Worm (Caenorhabditis elegans): ENCODE measurements around the gene ufm-1.

Gene ufm-1

DNA sequence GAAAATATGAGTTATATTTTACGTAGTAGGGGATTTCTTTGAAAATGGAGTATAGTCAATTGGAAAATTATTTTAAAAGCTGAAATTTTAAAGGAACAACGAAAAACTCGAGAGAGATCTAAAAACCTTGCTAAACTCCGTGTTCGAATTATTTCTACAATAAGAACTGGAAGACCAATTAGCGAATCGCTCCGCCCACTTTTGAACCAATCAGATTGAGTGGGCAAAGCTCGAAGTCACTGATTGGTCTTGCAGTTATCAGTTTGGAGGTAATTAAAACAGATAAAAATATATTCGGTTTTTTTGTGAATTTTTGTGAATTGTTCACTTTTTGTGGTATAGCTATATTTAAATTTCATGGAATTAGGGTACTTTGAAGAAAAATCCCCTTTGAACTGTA, 35.5 kb upstream of the ufm-1 start:
- TF ChIP-seq ztf-23 (GFP tag; IDR thresholded peaks at IDR 0.05), result no peak
- TF ChIP-seq flt-1 (GFP tag; IDR thresholded peaks at IDR 0.05), result no peak
- no peak for TF ChIP-seq T22C8.4 (GFP tag; IDR thresholded peaks at IDR 0.05)
- TF ChIP-seq ztf-29 (GFP tag; IDR thresholded peaks at IDR 0.05), result no peak
- no peak for TF ChIP-seq cog-1 (tag; optimal IDR thresholded peaks at IDR 0.05)
- TF ChIP-seq ref-1 (GFP tag; conservative IDR thresholded peaks at IDR 0.05), result no peak
- no peak for TF ChIP-seq klf-2 (GFP tag; conservative IDR thresholded peaks at IDR 0.05)
- no peak for TF ChIP-seq tab-1 (GFP tag; IDR thresholded peaks at IDR 0.05)
- TF ChIP-seq med-1 (GFP tag; optimal IDR thresholded peaks at IDR 0.05; ENCODE audit: insufficient read depth), result no peak

DNA sequence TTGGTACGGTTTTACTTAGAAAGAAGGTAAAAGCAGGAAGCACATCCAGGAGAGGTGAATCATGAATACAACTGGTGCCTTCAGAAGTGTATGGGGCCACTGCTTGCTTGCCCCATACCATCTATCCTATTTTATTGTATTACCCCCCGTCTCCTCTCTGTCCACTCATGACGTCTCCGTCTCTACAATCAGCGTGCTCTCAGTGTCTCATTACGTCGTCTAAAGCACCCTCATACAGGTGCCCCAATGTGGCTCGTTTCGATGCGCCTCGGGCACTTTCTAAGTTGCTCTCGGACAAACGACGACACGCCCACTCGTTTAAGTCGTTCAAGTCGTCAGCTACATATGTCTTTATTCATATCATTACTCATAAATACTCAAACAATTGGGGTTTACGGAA, 34.7 kb upstream of the ufm-1 start:
- no peak for TF ChIP-seq med-1 (GFP tag; optimal IDR thresholded peaks at IDR 0.05; ENCODE audit: insufficient read depth)
- peak; percentile 56; the same call in 1 of the 2 replicates for TF ChIP-seq flt-1 (GFP tag; IDR thresholded peaks at IDR 0.05)

DNA sequence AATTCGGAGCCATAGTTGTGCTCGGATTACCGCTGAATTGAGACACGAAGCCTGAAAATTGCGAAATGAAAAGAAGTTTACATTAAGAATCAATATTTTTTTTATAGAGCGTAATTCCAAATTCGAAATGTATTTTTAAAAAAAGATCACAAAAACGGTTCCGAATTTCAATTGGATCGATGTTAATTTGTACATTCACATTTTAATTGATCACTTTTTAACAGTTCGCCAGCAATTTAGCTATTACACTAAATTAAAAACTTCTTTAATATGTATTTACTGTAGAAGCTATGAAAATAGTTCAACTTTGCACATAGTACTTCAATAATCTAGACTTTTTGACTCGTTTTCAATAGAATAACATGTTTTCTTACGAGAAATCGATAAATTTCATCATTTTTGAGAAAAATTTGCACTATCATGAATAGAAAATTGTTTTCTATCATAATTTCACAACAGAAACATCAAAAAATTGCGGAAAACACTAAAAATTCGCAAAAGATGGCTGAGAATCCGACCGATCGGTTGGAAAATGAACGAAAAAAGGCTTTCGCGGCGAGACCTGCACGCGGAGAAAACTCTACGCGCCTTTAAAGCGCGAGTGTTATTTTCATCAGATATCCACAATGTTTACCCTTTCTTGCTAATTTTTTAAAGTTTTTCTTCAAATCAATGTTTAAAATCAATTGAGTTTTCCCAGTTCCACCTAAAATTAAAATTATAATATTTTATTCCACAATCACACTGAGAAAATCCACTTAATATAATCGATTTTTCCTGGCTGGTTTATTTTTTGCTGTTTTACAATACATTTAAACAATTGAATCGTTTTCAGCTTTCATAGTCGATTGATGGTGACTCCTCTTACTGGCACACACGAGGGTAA, 30.0 kb upstream of the ufm-1 start, which contains the start of the genes egl-45 and kcmf-1:
Gene egl-45, minus strand, starts transcription at position 51 of the 886 bp plus-strand sequence.
Gene kcmf-1, plus strand, starts transcription at position 836 of the 886 bp plus-strand sequence.
- TF ChIP-seq tab-1 (GFP tag; IDR thresholded peaks at IDR 0.05), result no peak

DNA sequence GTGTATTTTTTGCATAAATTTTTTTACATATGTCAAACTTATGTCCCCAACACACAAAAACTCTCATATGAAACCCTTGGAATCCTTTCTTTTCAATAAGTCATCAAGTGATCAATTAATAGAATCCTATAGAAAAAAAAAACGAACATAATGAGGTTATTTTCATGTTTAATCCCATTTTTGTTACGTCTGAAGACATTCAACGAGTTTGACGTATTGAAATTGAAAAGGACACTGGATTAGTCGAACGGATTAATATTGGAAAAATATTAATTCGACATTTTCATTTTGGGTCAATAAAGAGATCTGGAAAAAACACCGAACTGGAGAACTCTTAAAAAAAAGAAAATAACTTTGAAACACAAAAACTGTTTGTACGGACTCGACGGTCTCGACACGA, 26.3 kb upstream of the ufm-1 start:
- TF ChIP-seq cog-1 (tag; optimal IDR thresholded peaks at IDR 0.05) (no peak), ref-1 (GFP tag; conservative IDR thresholded peaks at IDR 0.05) (no peak), klf-2 (GFP tag; conservative IDR thresholded peaks at IDR 0.05) (no peak), flt-1 (GFP tag; IDR thresholded peaks at IDR 0.05) (no peak), tab-1 (GFP tag; IDR thresholded peaks at IDR 0.05) (no peak)

DNA sequence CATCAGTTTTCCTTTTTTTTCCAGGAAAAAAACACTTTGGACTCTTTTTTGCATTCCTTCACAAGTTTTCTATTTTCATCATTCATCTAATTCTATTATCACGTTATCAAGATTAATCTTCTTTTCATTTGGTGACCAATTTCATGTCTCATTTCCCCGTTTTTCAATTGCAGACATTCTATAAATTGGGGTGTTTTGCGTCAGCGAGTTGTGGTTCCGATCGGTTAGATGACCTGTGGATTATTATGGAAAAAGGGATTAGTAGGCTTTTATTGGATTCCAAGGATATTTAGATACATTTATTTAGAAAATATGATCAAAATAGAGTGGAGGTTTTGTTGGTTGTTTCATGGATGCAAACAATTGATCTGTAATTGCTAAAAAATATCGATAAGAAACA, 23.9 kb upstream of the ufm-1 start:
- TF ChIP-seq klf-2 (GFP tag; conservative IDR thresholded peaks at IDR 0.05) (no peak), ref-1 (GFP tag; conservative IDR thresholded peaks at IDR 0.05) (no peak), ztf-29 (GFP tag; IDR thresholded peaks at IDR 0.05) (no peak), flt-1 (GFP tag; IDR thresholded peaks at IDR 0.05) (no peak), ztf-23 (GFP tag; IDR thresholded peaks at IDR 0.05) (no peak), tab-1 (GFP tag; IDR thresholded peaks at IDR 0.05) (no peak), med-1 (GFP tag; optimal IDR thresholded peaks at IDR 0.05; ENCODE audit: insufficient read depth) (no peak), T22C8.4 (GFP tag; IDR thresholded peaks at IDR 0.05) (no peak)

DNA sequence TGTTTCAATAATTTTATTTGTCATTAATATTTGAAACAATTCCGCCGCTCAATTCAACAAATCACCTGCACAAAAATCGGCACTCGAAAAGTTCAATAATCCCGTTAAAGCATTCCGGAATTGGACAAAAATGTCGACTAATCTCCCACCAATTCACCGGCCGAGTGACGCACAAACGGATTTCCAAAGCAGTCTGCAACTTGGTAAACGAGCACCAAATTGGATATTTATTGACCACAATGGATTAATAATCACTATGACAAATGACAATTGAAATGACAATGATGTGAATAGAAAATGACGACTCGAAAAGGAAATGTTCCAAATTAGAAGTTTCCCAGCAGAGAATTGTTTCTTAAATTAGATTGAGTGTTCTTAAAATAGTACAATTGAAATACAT, 23.1 kb upstream of the ufm-1 start:
- TF ChIP-seq flt-1 (GFP tag; IDR thresholded peaks at IDR 0.05), result no peak
- no peak for TF ChIP-seq ztf-29 (GFP tag; IDR thresholded peaks at IDR 0.05)
- TF ChIP-seq cog-1 (tag; optimal IDR thresholded peaks at IDR 0.05), result no peak
- no peak for TF ChIP-seq klf-2 (GFP tag; conservative IDR thresholded peaks at IDR 0.05)
- no peak for TF ChIP-seq ztf-23 (GFP tag; IDR thresholded peaks at IDR 0.05)
- TF ChIP-seq med-1 (GFP tag; optimal IDR thresholded peaks at IDR 0.05; ENCODE audit: insufficient read depth), result no peak
- TF ChIP-seq T22C8.4 (GFP tag; IDR thresholded peaks at IDR 0.05), result no peak
- TF ChIP-seq tab-1 (GFP tag; IDR thresholded peaks at IDR 0.05), result no peak
- TF ChIP-seq ref-1 (GFP tag; conservative IDR thresholded peaks at IDR 0.05), result no peak

DNA sequence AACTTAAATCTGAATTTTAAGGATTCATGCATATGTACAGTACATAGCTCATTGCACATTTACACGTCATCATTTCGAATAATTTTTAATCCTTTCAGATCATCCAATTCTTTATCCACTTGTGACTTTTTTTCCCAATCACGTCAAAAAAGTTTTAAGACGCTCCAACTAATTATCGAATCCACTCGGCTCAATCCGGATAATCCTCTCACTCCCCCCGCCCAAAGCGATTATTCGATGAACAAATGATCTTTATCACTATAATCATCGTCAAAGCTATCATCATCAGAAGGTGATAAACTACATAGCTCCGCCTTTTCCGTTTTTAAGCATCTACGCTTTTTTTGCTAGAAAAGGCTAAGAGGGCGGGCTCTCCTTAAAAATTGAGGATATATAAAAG, 21.2 kb upstream of the ufm-1 start:
- TF ChIP-seq T22C8.4 (GFP tag; IDR thresholded peaks at IDR 0.05), result no peak
- TF ChIP-seq cog-1 (tag; optimal IDR thresholded peaks at IDR 0.05), result no peak
- TF ChIP-seq ztf-29 (GFP tag; IDR thresholded peaks at IDR 0.05), result no peak
- no peak for TF ChIP-seq ztf-23 (GFP tag; IDR thresholded peaks at IDR 0.05)
- no peak for TF ChIP-seq flt-1 (GFP tag; IDR thresholded peaks at IDR 0.05)
- no peak for TF ChIP-seq klf-2 (GFP tag; conservative IDR thresholded peaks at IDR 0.05)
- TF ChIP-seq med-1 (GFP tag; optimal IDR thresholded peaks at IDR 0.05; ENCODE audit: insufficient read depth), result no peak
- no peak for TF ChIP-seq tab-1 (GFP tag; IDR thresholded peaks at IDR 0.05)
- TF ChIP-seq ref-1 (GFP tag; conservative IDR thresholded peaks at IDR 0.05), result no peak

DNA sequence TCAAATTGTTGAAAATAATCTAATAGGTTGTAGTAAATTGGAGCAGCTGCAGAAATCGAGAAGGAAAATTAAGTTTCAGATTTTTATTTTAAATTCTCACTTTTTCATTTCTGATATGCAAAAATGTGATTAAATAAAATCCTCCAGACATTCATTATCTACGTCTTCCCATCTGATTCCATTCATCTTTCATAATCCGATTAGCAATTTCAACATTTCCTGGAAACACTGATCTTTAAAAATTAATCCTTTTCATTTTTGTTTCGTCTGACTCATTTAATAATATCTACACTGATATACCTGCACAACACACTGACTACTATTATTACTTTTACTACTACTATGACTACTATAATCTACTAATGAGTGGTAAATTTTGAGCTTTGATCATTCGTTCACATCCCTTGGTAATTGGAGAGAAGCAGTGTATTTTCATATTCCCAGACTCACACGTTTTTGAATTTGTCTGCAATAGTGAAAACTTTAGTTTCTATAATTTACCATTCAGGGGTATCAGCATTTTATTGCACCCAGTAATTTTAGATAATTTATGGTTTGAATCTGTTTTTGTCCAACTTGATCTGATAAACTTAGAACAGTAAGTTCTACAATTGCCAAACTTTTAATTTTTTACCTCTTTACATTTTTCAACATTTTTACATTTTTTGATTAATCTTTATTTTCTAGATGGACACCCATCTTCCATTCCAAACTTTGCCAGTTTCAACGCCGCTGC, 19.7 kb upstream of the ufm-1 start, which contains the start of gene ceh-23:
Gene ceh-23, plus strand, starts transcription at position 686 of the 736 bp plus-strand sequence.
- TF ChIP-seq flt-1 (GFP tag; IDR thresholded peaks at IDR 0.05), result no peak
- TF ChIP-seq med-1 (GFP tag; optimal IDR thresholded peaks at IDR 0.05; ENCODE audit: insufficient read depth), result no peak
- no peak for TF ChIP-seq ztf-29 (GFP tag; IDR thresholded peaks at IDR 0.05)
- no peak for TF ChIP-seq klf-2 (GFP tag; conservative IDR thresholded peaks at IDR 0.05)
- TF ChIP-seq cog-1 (tag; optimal IDR thresholded peaks at IDR 0.05), result no peak
- TF ChIP-seq ref-1 (GFP tag; conservative IDR thresholded peaks at IDR 0.05), result no peak
- no peak for TF ChIP-seq ztf-23 (GFP tag; IDR thresholded peaks at IDR 0.05)
- no peak for TF ChIP-seq T22C8.4 (GFP tag; IDR thresholded peaks at IDR 0.05)
- no peak for TF ChIP-seq tab-1 (GFP tag; IDR thresholded peaks at IDR 0.05)

DNA sequence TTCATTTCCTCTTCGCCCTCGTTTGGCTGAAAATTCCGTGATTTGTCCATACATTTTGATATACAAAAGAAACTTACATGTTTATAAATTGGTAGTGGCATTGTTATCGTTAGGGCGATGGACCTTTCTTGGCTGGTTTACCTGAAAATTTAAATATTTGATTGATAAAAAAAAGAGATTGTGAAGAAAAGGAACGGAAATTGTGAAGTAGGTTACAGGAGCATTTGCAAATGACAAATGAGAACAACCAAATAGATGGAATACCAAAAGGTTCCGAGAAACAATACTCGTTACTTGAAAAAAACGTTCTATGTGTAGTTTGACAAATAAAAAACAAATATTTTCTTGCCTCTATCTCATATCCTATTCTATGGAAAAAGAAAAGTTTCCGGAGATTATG, 15.2 kb upstream of the ufm-1 start, which contains the start of gene ZK652.8:
Gene ZK652.8, minus strand, starts transcription at position 101 of the 400 bp plus-strand sequence.
- TF ChIP-seq ztf-29 (GFP tag; IDR thresholded peaks at IDR 0.05) (no peak), T22C8.4 (GFP tag; IDR thresholded peaks at IDR 0.05) (no peak), klf-2 (GFP tag; conservative IDR thresholded peaks at IDR 0.05) (no peak), med-1 (GFP tag; optimal IDR thresholded peaks at IDR 0.05; ENCODE audit: insufficient read depth) (no peak), ztf-23 (GFP tag; IDR thresholded peaks at IDR 0.05) (no peak), tab-1 (GFP tag; IDR thresholded peaks at IDR 0.05) (no peak), flt-1 (GFP tag; IDR thresholded peaks at IDR 0.05) (no peak), ref-1 (GFP tag; conservative IDR thresholded peaks at IDR 0.05) (no peak), cog-1 (tag; optimal IDR thresholded peaks at IDR 0.05) (no peak)

Measured in whole organism, midembryonic.